Worm (Caenorhabditis elegans): ENCODE measurements around the gene F41B5.1.

DNA sequence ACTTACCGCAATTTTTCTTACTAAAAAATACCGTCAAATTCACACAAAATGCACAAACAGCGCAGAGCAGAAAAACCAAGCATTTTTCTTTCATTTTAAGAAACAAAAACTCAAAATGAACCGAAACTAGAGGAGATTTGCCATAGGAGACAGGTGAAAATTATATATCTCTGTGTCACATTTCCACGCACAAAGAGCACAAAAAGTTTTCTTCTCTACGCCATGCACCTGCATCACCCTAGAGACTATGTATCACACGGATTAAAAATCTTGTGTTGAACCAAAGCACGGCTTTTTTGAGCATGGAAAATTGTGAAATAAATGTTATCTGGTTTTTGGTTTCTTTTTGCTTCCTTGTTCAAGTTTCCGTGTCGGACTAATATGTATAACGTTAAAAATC lies 48.4 kb downstream of the F41B5.1 start, which contains the start of gene irld-15:
- no peak for TF ChIP-seq unc-62 (GFP tag; optimal IDR thresholded peaks at IDR 0.05 in 1 of 2)
- TF ChIP-seq unc-62 (tag; optimal IDR thresholded peaks at IDR 0.05) = no peak
- no peak for TF ChIP-seq nhr-28 (tag; optimal IDR thresholded peaks at IDR 0.05)
- TF ChIP-seq fkh-10 (GFP tag; optimal IDR thresholded peaks at IDR 0.05) = no peak
- TF ChIP-seq unc-130 (GFP tag; optimal IDR thresholded peaks at IDR 0.05) = no peak
- no peak for TF ChIP-seq nhr-6 (tag; optimal IDR thresholded peaks at IDR 0.05)
- TF ChIP-seq aha-1 (tag) = no peak
- no peak for TF ChIP-seq nhr-111 (GFP tag; optimal IDR thresholded peaks at IDR 0.05)
- no peak for TF ChIP-seq nhr-11 (tag; optimal IDR thresholded peaks at IDR 0.05)
- no peak for TF ChIP-seq lin-15B (tag; optimal IDR thresholded peaks at IDR 0.05)
- no peak for TF ChIP-seq aly-2 (tag; optimal IDR thresholded peaks at IDR 0.05)
- no peak for TF ChIP-seq skn-1 (tag; optimal IDR thresholded peaks at IDR 0.05)
- no peak for TF ChIP-seq nhr-237 (tag; optimal IDR thresholded peaks at IDR 0.05)

All from whole organism, L4 larva.